Fruit fly (Drosophila melanogaster) whole organism, embryonic: Measurements from ENCODE around the gene Pop4.

Experiments
- Asciz ChIP-seq: fragments of 200-800 bp; sonication (Bioruptor generic); optimal IDR thresholded peaks from 2 replicates; lab custom pipeline; 2017; ENCODE audit warnings: missing biosample characterization, mild to moderate bottlenecking, missing genetic modification characterization, missing genetic modification reagents
- Atf3 ChIP-seq: fragments of 200-800 bp; sonication (Bioruptor generic); optimal IDR thresholded peaks from 3 replicates; lab custom pipeline; 2016; ENCODE audit warnings: missing biosample characterization, missing genetic modification characterization
- Atf6 ChIP-seq: fragments of 200-800 bp; sonication (Bioruptor generic); IDR thresholded peaks from 2 replicates; pipeline ENCODE4 v1.3.6; 2022; ENCODE audit warnings: missing biosample characterization, missing genetic modification characterization
- BEAF-32 ChIP-seq: fragments of 200-800 bp; sonication (Bioruptor generic); optimal IDR thresholded peaks from 3 replicates; lab custom pipeline; 2017; ENCODE audit warnings: missing biosample characterization, missing genetic modification characterization, mild to moderate bottlenecking, moderate library complexity, missing genetic modification reagents
- CG10431 ChIP-seq: fragments of 200-800 bp; sonication (Bioruptor generic); optimal IDR thresholded peaks from 3 replicates; lab custom pipeline; 2018; ENCODE audit warnings: missing biosample characterization, mild to moderate bottlenecking, missing genetic modification characterization
- CG12104 ChIP-seq: fragments of 200-800 bp; sonication (Bioruptor generic); optimal IDR thresholded peaks from 3 replicates; lab custom pipeline; 2016; ENCODE audit warnings: missing biosample characterization, missing genetic modification characterization
- CG12219 ChIP-seq: fragments of 200-800 bp; sonication (Bioruptor generic); optimal IDR thresholded peaks from 3 replicates; lab custom pipeline; 2018; ENCODE audit warnings: missing biosample characterization, mild to moderate bottlenecking, missing genetic modification characterization
- CG1529 ChIP-seq: fragments of 200-800 bp; sonication (Bioruptor generic); optimal IDR thresholded peaks from 3 replicates; lab custom pipeline; 2018; ENCODE audit warnings: missing biosample characterization, missing genetic modification characterization
- CG15601 ChIP-seq: fragments of 200-800 bp; sonication (Bioruptor generic); optimal IDR thresholded peaks from 3 replicates; lab custom pipeline; 2019; ENCODE audit warnings: missing biosample characterization, mild to moderate bottlenecking, missing genetic modification characterization, moderate library complexity
- CG15696 ChIP-seq: fragments of 200-800 bp; sonication (Bioruptor generic); optimal IDR thresholded peaks from 2 replicates; lab custom pipeline; 2019; ENCODE audit warnings: missing biosample characterization, mild to moderate bottlenecking, missing genetic modification characterization, moderate library complexity
- CG17186 ChIP-seq: fragments of 200-800 bp; sonication (Bioruptor generic); optimal IDR thresholded peaks from 3 replicates; lab custom pipeline; 2017; ENCODE audit warnings: missing biosample characterization, missing genetic modification reagents, missing genetic modification characterization
- CG17328 ChIP-seq: fragments of 200-800 bp; sonication (Bioruptor generic); IDR thresholded peaks from 2 replicates; pipeline ENCODE4 v1.3.6; 2022; ENCODE audit warnings: missing biosample characterization, missing genetic modification characterization
- CG17359 ChIP-seq: fragments of 200-800 bp; sonication (Bioruptor generic); optimal IDR thresholded peaks from 3 replicates; lab custom pipeline; 2018; ENCODE audit warnings: missing biosample characterization, mild to moderate bottlenecking, missing genetic modification characterization, moderate library complexity
- CG17361 ChIP-seq: fragments of 200-800 bp; sonication (Bioruptor generic); IDR thresholded peaks from 3 replicates; pipeline ENCODE4 v1.3.6; 2022; ENCODE audit warnings: missing biosample characterization, missing genetic modification characterization
- CG2129 ChIP-seq: fragments of 200-800 bp; sonication (Bioruptor generic); IDR thresholded peaks from 2 replicates; pipeline ENCODE4 v1.3.6; 2022; ENCODE audit warnings: missing biosample characterization, missing genetic modification characterization; ENCODE audit not compliant: partially characterized antibody
- CG2875 ChIP-seq: fragments of 200-800 bp; sonication (Bioruptor generic); optimal IDR thresholded peaks from 2 replicates; lab custom pipeline; 2017; ENCODE audit warnings: missing biosample characterization, mild to moderate bottlenecking, missing genetic modification characterization, missing genetic modification reagents
- CG31224 ChIP-seq: fragments of 200-800 bp; sonication (Bioruptor generic); IDR thresholded peaks from 2 replicates; pipeline ENCODE4 v1.3.6; 2022; ENCODE audit warnings: missing biosample characterization, missing genetic modification characterization
- CG34376 ChIP-seq: fragments of 200-800 bp; sonication (Bioruptor generic); optimal IDR thresholded peaks from 2 replicates; lab custom pipeline; 2018; ENCODE audit warnings: missing biosample characterization, mild to moderate bottlenecking, missing genetic modification characterization
- CG3838 ChIP-seq: fragments of 200-800 bp; sonication (Bioruptor generic); optimal IDR thresholded peaks from 3 replicates; lab custom pipeline; 2016; ENCODE audit warnings: missing biosample characterization, missing genetic modification characterization
- CG6854 ChIP-seq: fragments of 200-800 bp; sonication (Bioruptor generic); optimal IDR thresholded peaks from 3 replicates; lab custom pipeline; 2017; ENCODE audit warnings: missing biosample characterization, mild to moderate bottlenecking, missing genetic modification characterization
- CG7745 ChIP-seq: fragments of 200-800 bp; sonication (Bioruptor generic); optimal IDR thresholded peaks from 2 replicates; lab custom pipeline; 2018; ENCODE audit warnings: missing biosample characterization, mild to moderate bottlenecking, missing genetic modification characterization, moderate library complexity
- CG8089 ChIP-seq: fragments of 200-800 bp; sonication (Bioruptor generic); optimal IDR thresholded peaks from 3 replicates; lab custom pipeline; 2016; ENCODE audit warnings: missing biosample characterization, missing genetic modification characterization
- CG9727 ChIP-seq: fragments of 200-800 bp; sonication (Bioruptor generic); optimal IDR thresholded peaks from 3 replicates; lab custom pipeline; 2017; ENCODE audit warnings: missing biosample characterization, mild to moderate bottlenecking, missing genetic modification characterization
- CHES-1-like ChIP-seq: fragments of 200-800 bp; sonication (Bioruptor generic); optimal IDR thresholded peaks from 2 replicates; lab custom pipeline; 2016; ENCODE audit warnings: missing biosample characterization, missing genetic modification characterization
- CTCF ChIP-seq: fragments of 200-800 bp; sonication (Bioruptor generic); optimal IDR thresholded peaks from 2 replicates; lab custom pipeline; 2017; ENCODE audit warnings: missing biosample characterization, mild to moderate bottlenecking, missing genetic modification characterization, moderate library complexity
- Camta ChIP-seq: fragments of 200-800 bp; sonication (Bioruptor generic); optimal IDR thresholded peaks from 2 replicates; lab custom pipeline; 2016; ENCODE audit warnings: missing biosample characterization, missing genetic modification characterization
- D19A ChIP-seq: fragments of 200-800 bp; optimal IDR thresholded peaks from 3 replicates; lab custom pipeline; 2019; ENCODE audit warnings: missing biosample characterization, mild to moderate bottlenecking, missing genetic modification characterization, moderate library complexity
- Dip2 ChIP-seq: fragments of 200-800 bp; sonication (Bioruptor generic); IDR thresholded peaks from 2 replicates; pipeline ENCODE4 v1.3.6; 2022; ENCODE audit warnings: missing biosample characterization, missing genetic modification characterization
- Dll ChIP-seq: fragments of 200-800 bp; sonication (Bioruptor generic); IDR thresholded peaks from 4 replicates; pipeline ENCODE4 v1.3.6; 2022; ENCODE audit warnings: missing biosample characterization, missing genetic modification characterization; ENCODE audit not compliant: partially characterized antibody
- Eip74EF ChIP-seq, 2 experiments: fragments of 200-800 bp in 1 of 2; fragments of >200 bp in 1 of 2; sonication (Bioruptor generic) in 1 of 2; optimal IDR thresholded peaks; 2 replicates each; lab custom pipeline; 2017 to 2019; ENCODE audit warnings: missing biosample characterization in 2 of 2, missing genetic modification characterization in 2 of 2, mild to moderate bottlenecking in 1 of 2, moderate library complexity in 1 of 2
- GATAe ChIP-seq: fragments of 200-800 bp; sonication (Bioruptor generic); conservative IDR thresholded peaks from 2 replicates; pipeline ENCODE4 v1.3.6; 2022; ENCODE audit warnings: missing biosample characterization, missing genetic modification characterization
- Hr39 ChIP-seq: fragments of >200 bp; optimal IDR thresholded peaks from 2 replicates; lab custom pipeline; 2017
- Ravus ChIP-seq: fragments of 200-800 bp; sonication (Bioruptor generic); IDR thresholded peaks from 2 replicates; pipeline ENCODE4 v1.3.6; 2022; ENCODE audit warnings: missing biosample characterization, missing genetic modification characterization
- Sox102F ChIP-seq: fragments of 200-800 bp; sonication (Bioruptor generic); optimal IDR thresholded peaks from 2 replicates; lab custom pipeline; 2018; ENCODE audit warnings: missing biosample characterization, mild to moderate bottlenecking, missing genetic modification characterization, moderate library complexity
- ab ChIP-seq: fragments of 200-800 bp; sonication (Bioruptor generic); optimal IDR thresholded peaks from 2 replicates; lab custom pipeline; 2016; ENCODE audit warnings: missing biosample characterization, missing genetic modification characterization
- btn ChIP-seq: fragments of 200-800 bp; sonication (Bioruptor generic); optimal IDR thresholded peaks from 2 replicates; lab custom pipeline; 2016; ENCODE audit warnings: missing biosample characterization, missing genetic modification characterization
- cato ChIP-seq: fragments of 200-800 bp; sonication (Bioruptor generic); optimal IDR thresholded peaks from 2 replicates; lab custom pipeline; 2016; ENCODE audit warnings: missing biosample characterization, missing genetic modification characterization, borderline replicate concordance
- da ChIP-seq: fragments of 200-800 bp; sonication (Bioruptor generic); optimal IDR thresholded peaks from 2 replicates; lab custom pipeline; 2016; ENCODE audit warnings: missing biosample characterization, missing genetic modification characterization
- emc ChIP-seq: fragments of 200-800 bp; sonication (Bioruptor generic); optimal IDR thresholded peaks from 2 replicates; lab custom pipeline; 2016; ENCODE audit warnings: missing biosample characterization, missing genetic modification characterization
- fd3F ChIP-seq: fragments of 200-800 bp; sonication (Bioruptor generic); optimal IDR thresholded peaks from 2 replicates; lab custom pipeline; 2018; ENCODE audit warnings: missing biosample characterization, mild to moderate bottlenecking, missing genetic modification characterization, moderate library complexity
- ftz-f1 ChIP-seq: fragments of 200-800 bp; sonication (Bioruptor generic); optimal IDR thresholded peaks from 2 replicates; lab custom pipeline; 2016; ENCODE audit warnings: missing biosample characterization, missing genetic modification characterization
- grn ChIP-seq: fragments of 200-800 bp; sonication (Bioruptor generic); optimal IDR thresholded peaks from 3 replicates; lab custom pipeline; 2017; ENCODE audit warnings: missing biosample characterization, missing genetic modification characterization
- jing ChIP-seq: fragments of 200-800 bp; sonication (Bioruptor generic); optimal IDR thresholded peaks from 2 replicates; lab custom pipeline; 2018; ENCODE audit warnings: missing biosample characterization, mild to moderate bottlenecking, missing genetic modification characterization
- phol ChIP-seq: fragments of 200-800 bp; sonication (Bioruptor generic); optimal IDR thresholded peaks from 3 replicates; lab custom pipeline; 2018; ENCODE audit warnings: missing biosample characterization, mild to moderate bottlenecking, missing genetic modification characterization, moderate library complexity
- prd ChIP-seq, 3 experiments: fragments of >200 bp in 2 of 3; fragments of 200-800 bp in 1 of 3; sonication (Bioruptor generic) in 1 of 3; optimal IDR thresholded peaks in 2 of 3; IDR thresholded peaks in 1 of 3; 2 replicates in 2 of 3; 3 replicates in 1 of 3; pipeline versions ENCODE4 v1.3.6 to Lab custom; 2017 to 2022; ENCODE audit warnings: missing biosample characterization in 1 of 3, missing genetic modification characterization in 1 of 3
- row ChIP-seq: fragments of 200-800 bp; sonication (Bioruptor generic); IDR thresholded peaks from 3 replicates; pipeline ENCODE4 v1.3.6; 2022; ENCODE audit warnings: missing biosample characterization, missing genetic modification characterization
- slbo ChIP-seq: fragments of 200-800 bp; sonication (Bioruptor generic); IDR thresholded peaks from 2 replicates; pipeline ENCODE4 v1.3.6; 2022; ENCODE audit warnings: missing biosample characterization, missing genetic modification characterization
- tin ChIP-seq: fragments of 200-800 bp; sonication (Bioruptor generic); optimal IDR thresholded peaks from 3 replicates; lab custom pipeline; 2016; ENCODE audit warnings: missing biosample characterization, missing genetic modification characterization
- trh ChIP-seq: fragments of 200-800 bp; sonication (Bioruptor generic); optimal IDR thresholded peaks from 2 replicates; lab custom pipeline; 2016; ENCODE audit warnings: missing biosample characterization, missing genetic modification characterization
- twi ChIP-seq: fragments of 200-800 bp; optimal IDR thresholded peaks from 2 replicates; lab custom pipeline; 2019; ENCODE audit warnings: missing biosample characterization, mild to moderate bottlenecking, missing genetic modification characterization, moderate library complexity
- vnd ChIP-seq: fragments of 200-800 bp; sonication (Bioruptor generic); IDR thresholded peaks from 3 replicates; pipeline ENCODE4 v1.3.6; 2022; ENCODE audit warnings: missing biosample characterization, missing genetic modification characterization; ENCODE audit not compliant: partially characterized antibody

Pop4 gene

dm6 chr3L:7976081-7976483 is 2.4 kb downstream of the Pop4 start, which contains the start of the genes HP4 and CG8209 (continued):
- TF ChIP-seq Hr39 (lab: Kevin White, UChicago), result no peak
- peak; percentile 44; the same call in 1 of the 2 replicates for TF ChIP-seq Ravus
- TF ChIP-seq tin (GFP tag; lab: Kevin White, UChicago), result peak; percentile 84
- TF ChIP-seq CG2129 (GFP tag; lab: Robert Waterston, UW), result peak; percentile 96
- TF ChIP-seq btn, result no peak
- peak in 1 of 2 experiments; percentile 63 for TF ChIP-seq Eip74EF (GFP tag; optimal IDR thresholded peaks at IDR 0.05; lab: Kevin White, UChicago)
- TF ChIP-seq CG2875 (GFP tag; lab: Kevin White, UChicago), result peak; percentile 30
- no peak for TF ChIP-seq Dip2 (GFP tag; lab: Robert Waterston, UW)
- TF ChIP-seq Camta (GFP tag; lab: Kevin White, UChicago), result no peak
- TF ChIP-seq phol (tag; lab: Kevin White, UChicago), result peak; percentile 88
- no peak for TF ChIP-seq grn (GFP tag; lab: Kevin White, UChicago)
- peak; percentile 58 for TF ChIP-seq CG12104
- no peak for TF ChIP-seq ab (GFP tag; lab: Kevin White, UChicago)
- peak; percentile 95 for TF ChIP-seq vnd
- peak; percentile 33 for TF ChIP-seq CTCF
- peak; percentile 83 for TF ChIP-seq CG15696 (tag; lab: Kevin White, UChicago)
- TF ChIP-seq prd (optimal IDR thresholded peaks at IDR 0.05; lab: Kevin White, UChicago), result no peak
- peak; percentile 91 for TF ChIP-seq prd (GFP tag; IDR thresholded peaks at IDR 0.05; lab: Robert Waterston, UW)
- TF ChIP-seq CG7745, result no peak
- peak; percentile 89 for TF ChIP-seq CG17328
- no peak for TF ChIP-seq CG3838 (GFP tag; lab: Kevin White, UChicago)
- TF ChIP-seq slbo (GFP tag; lab: Robert Waterston, UW), result peak; percentile 94
- peak; percentile 60 for TF ChIP-seq twi (tag; lab: Kevin White, UChicago)
- no peak for TF ChIP-seq CHES-1-like
- TF ChIP-seq ftz-f1 (GFP tag; lab: Kevin White, UChicago), result peak; percentile 22
- peak; percentile 60 for TF ChIP-seq cato
- peak; percentile 74 for TF ChIP-seq fd3F (GFP tag; lab: Kevin White, UChicago)
- TF ChIP-seq CG8089 (GFP tag; lab: Kevin White, UChicago), result no peak
- TF ChIP-seq emc (GFP tag; lab: Kevin White, UChicago), result peak; percentile 54
- peak; percentile 47 for TF ChIP-seq trh (GFP tag; lab: Kevin White, UChicago)
- TF ChIP-seq CG31224, result peak; percentile 71
- TF ChIP-seq CG12219 (GFP tag; lab: Kevin White, UChicago), result peak; percentile 27
- peak; percentile 75 for TF ChIP-seq Atf6
- peak; percentile 31 for TF ChIP-seq Atf3 (GFP tag; lab: Kevin White, UChicago)
- no peak for TF ChIP-seq CG17186 (GFP tag; lab: Kevin White, UChicago)
- peak; percentile 54 for TF ChIP-seq CG6854 (GFP tag; lab: Kevin White, UChicago)
- TF ChIP-seq Sox102F, result peak; percentile 85
- TF ChIP-seq CG10431 (GFP tag; lab: Kevin White, UChicago), result peak; percentile 60
- peak; percentile 89 for TF ChIP-seq CG17361 (GFP tag; lab: Robert Waterston, UW)
- peak; percentile 53 for TF ChIP-seq Asciz (GFP tag; lab: Kevin White, UChicago)
- TF ChIP-seq da (GFP tag; lab: Kevin White, UChicago), result peak; percentile 42
- TF ChIP-seq D19A (tag; lab: Kevin White, UChicago), result peak; percentile 75
- peak; percentile 99 for TF ChIP-seq Dll (GFP tag; lab: Robert Waterston, UW)
- TF ChIP-seq BEAF-32 (GFP tag; lab: Kevin White, UChicago), result peak; percentile 85
- peak; percentile 82 for TF ChIP-seq CG17359 (tag; lab: Kevin White, UChicago)
- TF ChIP-seq CG34376, result peak; percentile 68
- TF ChIP-seq jing, result peak; percentile 38
- TF ChIP-seq CG9727 (GFP tag; lab: Kevin White, UChicago), result peak; percentile 83
- 0 out of 2 replicates have a peak, but pooled peaks have one; percentile 26 for TF ChIP-seq GATAe
- TF ChIP-seq row (GFP tag; lab: Robert Waterston, UW), result peak; percentile 95
- peak; percentile 26 for TF ChIP-seq CG1529 (GFP tag; lab: Kevin White, UChicago)
- TF ChIP-seq CG15601 (tag; lab: Kevin White, UChicago), result peak; percentile 79
